Fruit fly (Drosophila melanogaster) whole organism, pupa: ENCODE results near the gene CG17919.

Source experiments
- CG10348 ChIP-seq: fragments of 200-800 bp; sonication (Bioruptor generic); IDR thresholded peaks from 2 replicates; pipeline ENCODE4 v1.3.6; 2022; ENCODE audit warnings: missing biosample characterization, missing genetic modification characterization
- CG12605 ChIP-seq: fragments of 200-800 bp; sonication (Bioruptor generic); IDR thresholded peaks from 2 replicates; pipeline ENCODE4 v1.3.6; 2022; ENCODE audit warnings: missing biosample characterization, missing genetic modification characterization
- CG13204 ChIP-seq: fragments of 200-800 bp; sonication (Bioruptor generic); optimal IDR thresholded peaks from 2 replicates; lab custom pipeline; 2018; ENCODE audit warnings: missing biosample characterization, mild to moderate bottlenecking, missing genetic modification characterization, moderate library complexity
- CG14655 ChIP-seq: fragments of 200-800 bp; sonication (Bioruptor generic); optimal IDR thresholded peaks from 3 replicates; lab custom pipeline; 2017; ENCODE audit warnings: mild to moderate bottlenecking, missing biosample characterization, missing genetic modification reagents, missing genetic modification characterization
- CG15710 ChIP-seq: fragments of 200-800 bp; sonication (Bioruptor generic); optimal IDR thresholded peaks from 2 replicates; lab custom pipeline; 2018; ENCODE audit warnings: missing biosample characterization, mild to moderate bottlenecking, missing genetic modification characterization, moderate library complexity
- CG17806 ChIP-seq: fragments of 200-800 bp; sonication (Bioruptor generic); optimal IDR thresholded peaks from 2 replicates; lab custom pipeline; 2018; ENCODE audit warnings: missing biosample characterization, mild to moderate bottlenecking, missing genetic modification characterization, moderate library complexity
- CG32121 ChIP-seq: fragments of 200-800 bp; sonication (Bioruptor generic); IDR thresholded peaks from 2 replicates; pipeline ENCODE4 v1.3.6; 2022; ENCODE audit warnings: missing biosample characterization, missing genetic modification characterization
- CG34367 ChIP-seq: fragments of 200-800 bp; sonication (Bioruptor generic); optimal IDR thresholded peaks from 2 replicates; lab custom pipeline; 2018; ENCODE audit warnings: missing biosample characterization, mild to moderate bottlenecking, missing genetic modification characterization
- CG4496 ChIP-seq: fragments of 200-800 bp; sonication (Bioruptor generic); IDR thresholded peaks from 3 replicates; pipeline ENCODE4 v1.3.6; 2022; ENCODE audit warnings: missing biosample characterization, missing genetic modification characterization
- CG8159 ChIP-seq: fragments of 200-800 bp; sonication (Bioruptor generic); optimal IDR thresholded peaks from 3 replicates; lab custom pipeline; 2018; ENCODE audit warnings: missing biosample characterization, mild to moderate bottlenecking, missing genetic modification characterization, moderate library complexity
- CG8301 ChIP-seq: fragments of 200-800 bp; sonication (Bioruptor generic); optimal IDR thresholded peaks from 2 replicates; lab custom pipeline; 2018; ENCODE audit warnings: missing biosample characterization, mild to moderate bottlenecking, missing genetic modification characterization
- CG9948 ChIP-seq: fragments of 200-800 bp; sonication (Bioruptor generic); optimal IDR thresholded peaks from 2 replicates; lab custom pipeline; 2018; ENCODE audit warnings: missing biosample characterization, mild to moderate bottlenecking, missing genetic modification characterization, moderate library complexity
- D1 ChIP-seq: fragments of 200-800 bp; sonication (Bioruptor generic); optimal IDR thresholded peaks from 2 replicates; lab custom pipeline; 2018; ENCODE audit warnings: missing biosample characterization, mild to moderate bottlenecking, missing genetic modification characterization, moderate library complexity
- EcR ChIP-seq: fragments of 200-800 bp; sonication (Bioruptor generic); optimal IDR thresholded peaks from 3 replicates; lab custom pipeline; 2019; ENCODE audit warnings: missing biosample characterization, missing genetic modification characterization, mild to moderate bottlenecking, moderate library complexity, missing genetic modification reagents
- Ets98B ChIP-seq: fragments of 200-800 bp; sonication (Bioruptor generic); IDR thresholded peaks from 2 replicates; pipeline ENCODE4 v1.3.6; 2022; ENCODE audit warnings: missing biosample characterization, missing genetic modification characterization
- Pif1A ChIP-seq: fragments of 200-800 bp; sonication (Bioruptor generic); optimal IDR thresholded peaks from 3 replicates; lab custom pipeline; 2016; ENCODE audit warnings: missing biosample characterization, missing genetic modification characterization
- Pif1B ChIP-seq: fragments of 200-800 bp; sonication (Bioruptor generic); optimal IDR thresholded peaks from 3 replicates; lab custom pipeline; 2016; ENCODE audit warnings: missing biosample characterization, missing genetic modification characterization
- Snoo ChIP-seq: fragments of 200-800 bp; sonication (Bioruptor generic); optimal IDR thresholded peaks from 3 replicates; lab custom pipeline; 2017; ENCODE audit warnings: missing biosample characterization, mild to moderate bottlenecking, missing genetic modification characterization, inconsistent platforms
- fd96Ca ChIP-seq: fragments of 200-800 bp; sonication (Bioruptor generic); IDR thresholded peaks from 3 replicates; pipeline ENCODE4 v1.3.6; 2022; ENCODE audit warnings: missing biosample characterization, missing genetic modification characterization
- gl ChIP-seq: fragments of 200-800 bp; sonication (Bioruptor generic); optimal IDR thresholded peaks from 2 replicates; lab custom pipeline; 2018; ENCODE audit warnings: missing biosample characterization, mild to moderate bottlenecking, missing genetic modification characterization

The CG17919 gene

dm6 chr3R:6334906-6335433, 8.9 kb upstream of the CG17919 start, which contains the start of gene Osi19:
Gene Osi19, plus strand, starts transcription at chr3R:6335362.
- TF ChIP-seq CG15710 (tag; lab: Kevin White, UChicago) = no peak
- peak; percentile 63 for TF ChIP-seq D1 (tag; lab: Kevin White, UChicago)

dm6 chr3R:6337397-6337796, 6.4 kb upstream of the CG17919 start:
- no peak for TF ChIP-seq D1 (tag; lab: Kevin White, UChicago)
- TF ChIP-seq CG13204 (GFP tag; lab: Kevin White, UChicago) = no peak
- no peak for TF ChIP-seq Snoo (tag; lab: Kevin White, UChicago)
- TF ChIP-seq CG32121 (GFP tag; lab: Robert Waterston, UW) = no peak
- TF ChIP-seq CG17806 (tag; lab: Kevin White, UChicago) = no peak
- TF ChIP-seq Ets98B = no peak
- no peak for TF ChIP-seq Pif1A (GFP tag; lab: Kevin White, UChicago)
- no peak for TF ChIP-seq CG4496

- TF ChIP-seq CG8159 (tag; lab: Kevin White, UChicago) (no peak), CG34367 (tag; lab: Kevin White, UChicago) (no peak), CG10348 (GFP tag; lab: Robert Waterston, UW) (no peak), CG4496 (no peak), CG8301 (tag; lab: Kevin White, UChicago) (no peak), D1 (tag; lab: Kevin White, UChicago) (no peak), Ets98B (no peak), CG15710 (tag; lab: Kevin White, UChicago) (no peak), CG17806 (tag; lab: Kevin White, UChicago) (no peak), fd96Ca (GFP tag; lab: Robert Waterston, UW) (no peak), CG32121 (GFP tag; lab: Robert Waterston, UW) (no peak), CG9948 (no peak), Snoo (tag; lab: Kevin White, UChicago) (no peak), CG12605 (GFP tag; lab: Robert Waterston, UW) (no peak), gl (tag; lab: Kevin White, UChicago) (no peak)
Measured at dm6 chr3R:6339795-6340194, 4.0 kb upstream of the CG17919 start, which contains the start of gene Osi20. Gene Osi20, plus strand, starts transcription at chr3R:6340095.

- TF ChIP-seq Snoo (tag; lab: Kevin White, UChicago) (no peak), D1 (tag; lab: Kevin White, UChicago) (no peak), Ets98B (no peak), EcR (no peak), gl (tag; lab: Kevin White, UChicago) (no peak)
Measured at dm6 chr3R:6341668-6342067, 2.2 kb upstream of the CG17919 start, which contains the start of gene CG17917. Gene CG17917, plus strand, starts transcription at chr3R:6341968.

dm6 chr3R:6342702-6343101, 1.1 kb upstream of the CG17919 start, which contains the start of gene CG10298:
Gene CG10298, plus strand, starts transcription at chr3R:6343002.
- no peak for TF ChIP-seq fd96Ca (GFP tag; lab: Robert Waterston, UW)
- TF ChIP-seq Pif1A (GFP tag; lab: Kevin White, UChicago) = no peak
- TF ChIP-seq gl (tag; lab: Kevin White, UChicago) = no peak
- no peak for TF ChIP-seq CG32121 (GFP tag; lab: Robert Waterston, UW)
- TF ChIP-seq CG14655 (GFP tag; lab: Kevin White, UChicago) = no peak
- no peak for TF ChIP-seq CG15710 (tag; lab: Kevin White, UChicago)
- TF ChIP-seq CG34367 (tag; lab: Kevin White, UChicago) = no peak
- TF ChIP-seq CG17806 (tag; lab: Kevin White, UChicago) = no peak

dm6 chr3R:6345814-6346213, 2.0 kb downstream of the CG17919 start, which contains the start of the genes SmD2 and CG18048:
Gene SmD2, minus strand, starts transcription at chr3R:6345911.
Gene CG18048, plus strand, starts transcription at chr3R:6346111.
- TF ChIP-seq CG13204 (GFP tag; lab: Kevin White, UChicago) (no peak), D1 (tag; lab: Kevin White, UChicago) (no peak), CG12605 (GFP tag; lab: Robert Waterston, UW) (no peak)

- TF ChIP-seq fd96Ca (GFP tag; lab: Robert Waterston, UW) = no peak
- no peak for TF ChIP-seq CG12605 (GFP tag; lab: Robert Waterston, UW)
- TF ChIP-seq CG13204 (GFP tag; lab: Kevin White, UChicago) = no peak
- TF ChIP-seq CG17806 (tag; lab: Kevin White, UChicago) = no peak
- TF ChIP-seq Pif1B (GFP tag; lab: Kevin White, UChicago) = no peak
- no peak for TF ChIP-seq CG34367 (tag; lab: Kevin White, UChicago)
- no peak for TF ChIP-seq EcR
- no peak for TF ChIP-seq Ets98B
- no peak for TF ChIP-seq CG9948
- no peak for TF ChIP-seq gl (tag; lab: Kevin White, UChicago)
- TF ChIP-seq CG10348 (GFP tag; lab: Robert Waterston, UW) = no peak
Measured at dm6 chr3R:6348943-6349342, 5.1 kb downstream of the CG17919 start, which contains the start of gene Hr83. Gene Hr83, plus strand, starts transcription at chr3R:6349243.
